ENCODE assay signal across 1 fruit fly cellular context in the genomic region with DNA sequence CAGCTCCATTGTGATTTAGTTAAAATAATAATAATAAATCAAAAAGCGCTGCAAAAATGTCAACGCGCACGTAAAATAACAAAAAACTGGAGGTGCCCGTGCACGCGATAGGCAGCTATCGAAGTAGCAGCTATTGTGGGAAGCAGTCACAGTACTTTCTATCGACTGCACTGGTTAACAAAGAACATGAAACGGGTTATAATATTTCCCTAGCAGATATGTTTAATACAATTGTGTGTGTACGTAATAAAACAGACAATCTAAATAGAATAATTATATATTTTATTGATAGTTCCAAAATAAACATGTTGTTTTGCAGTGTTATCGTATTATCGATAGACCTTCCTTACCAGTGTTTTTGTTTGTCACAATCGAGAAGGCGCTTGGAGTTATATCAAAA.
TF ChIP-seq lines count a peak whose summit lies in the region.

A gene (minus strand): TSS at position 67 of the 400 bp plus-strand sequence.
A gene (plus strand): TSS at position 171 of the 400 bp plus-strand sequence.

TF ChIP-seq in whole organism, embryonic, 481 proteins besides CTCF, POLR2A, EP300 and RAD21 (continued from another document and continues in another):
- no peak for TF ChIP-seq CG8765 (GFP tag; IDR thresholded peaks at IDR 0.05; lab: Robert Waterston, UW)
- peak in 1 of 2 experiments; percentile 2 for TF ChIP-seq Hr51 (GFP tag; optimal IDR thresholded peaks at IDR 0.05; lab: Kevin White, UChicago)
- no peak for TF ChIP-seq CG4404 (GFP tag; IDR thresholded peaks at IDR 0.05; lab: Robert Waterston, UW)
- TF ChIP-seq CG17568 (GFP tag; optimal IDR thresholded peaks at IDR 0.05; lab: Kevin White, UChicago): no peak
- TF ChIP-seq CG13775 (GFP tag; optimal IDR thresholded peaks at IDR 0.05; lab: Kevin White, UChicago): peak; percentile 6
- peak; percentile 93 for TF ChIP-seq CG34224 (GFP tag; IDR thresholded peaks at IDR 0.05; lab: Robert Waterston, UW; ENCODE audit: partially characterized antibody)
- no peak for TF ChIP-seq BtbVII (GFP tag; optimal IDR thresholded peaks at IDR 0.05; lab: Kevin White, UChicago)
- no peak for TF ChIP-seq CG16815 (GFP tag; optimal IDR thresholded peaks at IDR 0.05; lab: Kevin White, UChicago)
- TF ChIP-seq Taf1 (GFP tag; IDR thresholded peaks at IDR 0.05; lab: Robert Waterston, UW): no peak
- TF ChIP-seq CG18764 (GFP tag; optimal IDR thresholded peaks at IDR 0.05; lab: Kevin White, UChicago): no peak
- TF ChIP-seq Chrac-16 (GFP tag; optimal IDR thresholded peaks at IDR 0.05; lab: Kevin White, UChicago): peak; percentile 26
- peak; percentile 50; the same call in 1 of the 3 replicates for TF ChIP-seq CG2889 (GFP tag; IDR thresholded peaks at IDR 0.05; lab: Robert Waterston, UW)
- TF ChIP-seq Hand (GFP tag; optimal IDR thresholded peaks at IDR 0.05; lab: Kevin White, UChicago): no peak
- TF ChIP-seq trh (GFP tag; optimal IDR thresholded peaks at IDR 0.05; lab: Kevin White, UChicago): no peak
- no peak for TF ChIP-seq Lhr (GFP tag; optimal IDR thresholded peaks at IDR 0.05; lab: Kevin White, UChicago)
- TF ChIP-seq CG3995 (GFP tag; optimal IDR thresholded peaks at IDR 0.05; lab: Kevin White, UChicago): peak; percentile 99
- TF ChIP-seq Stat92E (GFP tag; optimal IDR thresholded peaks at IDR 0.05; lab: Kevin White, UChicago): no peak
- TF ChIP-seq PHDP (tag; optimal IDR thresholded peaks at IDR 0.05; lab: Kevin White, UChicago): peak; percentile 30
- TF ChIP-seq gce (GFP tag; IDR thresholded peaks at IDR 0.05; lab: Robert Waterston, UW): no peak
- peak in 1 of 2 experiments; percentile 54 for TF ChIP-seq dpn (GFP tag; optimal IDR thresholded peaks at IDR 0.05; lab: Kevin White, UChicago)
- TF ChIP-seq da (GFP tag; optimal IDR thresholded peaks at IDR 0.05; lab: Kevin White, UChicago): no peak
- no peak for TF ChIP-seq Fer2 (tag; optimal IDR thresholded peaks at IDR 0.05; lab: Kevin White, UChicago)
- TF ChIP-seq CG13287 (GFP tag; IDR thresholded peaks at IDR 0.05; lab: Robert Waterston, UW; ENCODE audit: partially characterized antibody): peak; percentile 96
- peak; percentile 21 for TF ChIP-seq CG12299 (tag; optimal IDR thresholded peaks at IDR 0.05; lab: Kevin White, UChicago)
- TF ChIP-seq CG7745 (tag; optimal IDR thresholded peaks at IDR 0.05; lab: Kevin White, UChicago): no peak
- TF ChIP-seq luna (GFP tag; optimal IDR thresholded peaks at IDR 0.05; lab: Kevin White, UChicago): no peak
- no peak for TF ChIP-seq CG9609 (GFP tag; optimal IDR thresholded peaks at IDR 0.05; lab: Kevin White, UChicago)
- no peak for TF ChIP-seq cg (GFP tag; optimal IDR thresholded peaks at IDR 0.05; lab: Kevin White, UChicago)
- peak; percentile 17; the same call in 1 of the 2 replicates for TF ChIP-seq CG10366 (GFP tag; IDR thresholded peaks at IDR 0.05; lab: Robert Waterston, UW)
- TF ChIP-seq CG13894 (tag; optimal IDR thresholded peaks at IDR 0.05; lab: Kevin White, UChicago): no peak
- TF ChIP-seq CG9727 (GFP tag; optimal IDR thresholded peaks at IDR 0.05; lab: Kevin White, UChicago): peak; percentile 38
- no peak for TF ChIP-seq E2f1 (GFP tag; IDR thresholded peaks at IDR 0.05; lab: Robert Waterston, UW)
- peak; percentile 35 for TF ChIP-seq CG18262 (tag; optimal IDR thresholded peaks at IDR 0.05; lab: Kevin White, UChicago)
- no peak for TF ChIP-seq CG8281 (tag; optimal IDR thresholded peaks at IDR 0.05; lab: Kevin White, UChicago)
- no peak for TF ChIP-seq ash1 (GFP tag; optimal IDR thresholded peaks at IDR 0.05; lab: Kevin White, UChicago)
- TF ChIP-seq Dll (GFP tag; IDR thresholded peaks at IDR 0.05; lab: Robert Waterston, UW; ENCODE audit: partially characterized antibody): peak; percentile 91
- no peak for TF ChIP-seq Dfd (GFP tag; optimal IDR thresholded peaks at IDR 0.05; lab: Kevin White, UChicago)
- TF ChIP-seq CG34376 (GFP tag; optimal IDR thresholded peaks at IDR 0.05; lab: Kevin White, UChicago): no peak
- no peak for TF ChIP-seq CHES-1-like (GFP tag; optimal IDR thresholded peaks at IDR 0.05; lab: Kevin White, UChicago)
- no peak for TF ChIP-seq CG31365 (tag; optimal IDR thresholded peaks at IDR 0.05; lab: Kevin White, UChicago)
- no peak for TF ChIP-seq sqz (GFP tag; optimal IDR thresholded peaks at IDR 0.05; lab: Kevin White, UChicago)
- TF ChIP-seq Fer3 (tag; optimal IDR thresholded peaks at IDR 0.05; lab: Kevin White, UChicago): no peak
- no peak for TF ChIP-seq pb (GFP tag; optimal IDR thresholded peaks at IDR 0.05; lab: Kevin White, UChicago)
- no peak for TF ChIP-seq aop (GFP tag; IDR thresholded peaks at IDR 0.05; lab: Robert Waterston, UW)
- TF ChIP-seq org-1 (GFP tag; optimal IDR thresholded peaks at IDR 0.05; lab: Kevin White, UChicago): no peak
- peak; percentile 2 for TF ChIP-seq CG8290 (GFP tag; optimal IDR thresholded peaks at IDR 0.05; lab: Kevin White, UChicago)
- TF ChIP-seq CG8290 (tag; optimal IDR thresholded peaks at IDR 0.05; lab: Kevin White, UChicago): no peak
- no peak for TF ChIP-seq dan (GFP tag; IDR thresholded peaks at IDR 0.05; lab: Robert Waterston, UW)
- no peak for TF ChIP-seq eve (GFP tag; optimal IDR thresholded peaks at IDR 0.05; lab: Kevin White, UChicago)
- TF ChIP-seq CG8924 (tag; optimal IDR thresholded peaks at IDR 0.05; lab: Kevin White, UChicago): peak; percentile 39
- TF ChIP-seq CG10267 (tag; optimal IDR thresholded peaks at IDR 0.05; lab: Kevin White, UChicago): peak; percentile 47
- TF ChIP-seq zen2 (GFP tag; IDR thresholded peaks at IDR 0.05; lab: Robert Waterston, UW; ENCODE audit: partially characterized antibody): peak; percentile 89
- TF ChIP-seq nau (GFP tag; optimal IDR thresholded peaks at IDR 0.05; lab: Kevin White, UChicago): no peak
- no peak for TF ChIP-seq jing (GFP tag; optimal IDR thresholded peaks at IDR 0.05; lab: Kevin White, UChicago)
- TF ChIP-seq TFAM (GFP tag; optimal IDR thresholded peaks at IDR 0.05; lab: Kevin White, UChicago): no peak
- TF ChIP-seq CG30020 (tag; optimal IDR thresholded peaks at IDR 0.05; lab: Kevin White, UChicago): peak; percentile 51
- no peak for TF ChIP-seq slp2 (GFP tag; optimal IDR thresholded peaks at IDR 0.05; lab: Kevin White, UChicago)
- TF ChIP-seq CG11456 (GFP tag; IDR thresholded peaks at IDR 0.05; lab: Robert Waterston, UW): no peak; the same call in 2 of the 3 replicates
- peak; percentile 53 for TF ChIP-seq CoRest (tag; optimal IDR thresholded peaks at IDR 0.05; lab: Kevin White, UChicago)
- peak; percentile 74; the same call in 2 of the 3 replicates for TF ChIP-seq mld (GFP tag; IDR thresholded peaks at IDR 0.05; lab: Robert Waterston, UW; ENCODE audit: partially characterized antibody)
- TF ChIP-seq shn (GFP tag; optimal IDR thresholded peaks at IDR 0.05; lab: Kevin White, UChicago): no peak
- TF ChIP-seq CG14860 (GFP tag; IDR thresholded peaks at IDR 0.05; lab: Robert Waterston, UW; ENCODE audit: partially characterized antibody): peak; percentile 92
- TF ChIP-seq B-H2 (GFP tag; optimal IDR thresholded peaks at IDR 0.05; lab: Kevin White, UChicago): no peak
- no peak for TF ChIP-seq CG11085 (GFP tag; IDR thresholded peaks at IDR 0.05; lab: Robert Waterston, UW)
- TF ChIP-seq cas (GFP tag; IDR thresholded peaks at IDR 0.05; lab: Robert Waterston, UW): no peak
- TF ChIP-seq CG15696 (tag; optimal IDR thresholded peaks at IDR 0.05; lab: Kevin White, UChicago): no peak
- TF ChIP-seq tx (GFP tag; optimal IDR thresholded peaks at IDR 0.05; lab: Kevin White, UChicago): no peak
- peak; percentile 97 for TF ChIP-seq nerfin-2 (GFP tag; IDR thresholded peaks at IDR 0.05; lab: Robert Waterston, UW; ENCODE audit: partially characterized antibody)
- no peak for TF ChIP-seq ase (GFP tag; IDR thresholded peaks at IDR 0.05; lab: Robert Waterston, UW)
- TF ChIP-seq seq (GFP tag; IDR thresholded peaks at IDR 0.05; lab: Robert Waterston, UW): no peak
- no peak for TF ChIP-seq Atf6 (GFP tag; IDR thresholded peaks at IDR 0.05; lab: Robert Waterston, UW)
- TF ChIP-seq CG33213 (GFP tag; optimal IDR thresholded peaks at IDR 0.05; lab: Kevin White, UChicago): no peak
- TF ChIP-seq Hey (tag; optimal IDR thresholded peaks at IDR 0.05; lab: Kevin White, UChicago): no peak
- TF ChIP-seq wek (GFP tag; optimal IDR thresholded peaks at IDR 0.05; lab: Kevin White, UChicago): no peak
- TF ChIP-seq en (GFP tag; optimal IDR thresholded peaks at IDR 0.05; lab: Kevin White, UChicago): no peak
- TF ChIP-seq CG14050 (GFP tag; IDR thresholded peaks at IDR 0.05; lab: Robert Waterston, UW): peak; percentile 28; the same call in 1 of the 3 replicates
- TF ChIP-seq sug (tag; optimal IDR thresholded peaks at IDR 0.05; lab: Kevin White, UChicago): peak; percentile 30
- TF ChIP-seq Sry-δ (GFP tag; optimal IDR thresholded peaks at IDR 0.05; lab: Kevin White, UChicago): peak; percentile 70
- TF ChIP-seq ci (GFP tag; IDR thresholded peaks at IDR 0.05; lab: Robert Waterston, UW): peak; percentile 50; the same call in 1 of the 3 replicates
- TF ChIP-seq CG13296 (GFP tag; optimal IDR thresholded peaks at IDR 0.05; lab: Kevin White, UChicago): no peak
- TF ChIP-seq CG34422 (GFP tag; IDR thresholded peaks at IDR 0.05; lab: Robert Waterston, UW): peak; percentile 64; the same call in 2 of the 3 replicates
- TF ChIP-seq CG7357 (GFP tag; IDR thresholded peaks at IDR 0.05; lab: Robert Waterston, UW): no peak
- no peak for TF ChIP-seq Hr78 (GFP tag; optimal IDR thresholded peaks at IDR 0.05; lab: Kevin White, UChicago)
- no peak for TF ChIP-seq CG6765 (GFP tag; optimal IDR thresholded peaks at IDR 0.05; lab: Kevin White, UChicago)
- peak; percentile 69 for TF ChIP-seq CG12659 (GFP tag; optimal IDR thresholded peaks at IDR 0.05; lab: Kevin White, UChicago)
- no peak for TF ChIP-seq CG1792 (GFP tag; optimal IDR thresholded peaks at IDR 0.05; lab: Kevin White, UChicago)
- no peak for TF ChIP-seq Trl (optimal IDR thresholded peaks at IDR 0.05; lab: Kevin White, UChicago)
- TF ChIP-seq Trl (GFP tag; optimal IDR thresholded peaks at IDR 0.05; lab: Kevin White, UChicago): no peak
- TF ChIP-seq ttk (GFP tag; IDR thresholded peaks at IDR 0.05; lab: Robert Waterston, UW): no peak
- TF ChIP-seq psq (GFP tag; optimal IDR thresholded peaks at IDR 0.05; lab: Kevin White, UChicago): no peak
- no peak for TF ChIP-seq ems (GFP tag; optimal IDR thresholded peaks at IDR 0.05; lab: Kevin White, UChicago)
- no peak for TF ChIP-seq Ravus (GFP tag; IDR thresholded peaks at IDR 0.05; lab: Robert Waterston, UW)
- TF ChIP-seq CG13624 (GFP tag; optimal IDR thresholded peaks at IDR 0.05; lab: Kevin White, UChicago): no peak
- TF ChIP-seq CG8944 (GFP tag; optimal IDR thresholded peaks at IDR 0.05; lab: Kevin White, UChicago): no peak
- TF ChIP-seq fd64A (GFP tag; optimal IDR thresholded peaks at IDR 0.05; lab: Kevin White, UChicago): no peak
- TF ChIP-seq Six4 (GFP tag; optimal IDR thresholded peaks at IDR 0.05; lab: Kevin White, UChicago): no peak
- no peak for TF ChIP-seq eyg (GFP tag; optimal IDR thresholded peaks at IDR 0.05; lab: Kevin White, UChicago)
- TF ChIP-seq HLH54F (GFP tag; optimal IDR thresholded peaks at IDR 0.05; lab: Kevin White, UChicago): no peak
- TF ChIP-seq CG7556 (GFP tag; optimal IDR thresholded peaks at IDR 0.05; lab: Kevin White, UChicago): no peak
- TF ChIP-seq gcm2 (GFP tag; optimal IDR thresholded peaks at IDR 0.05; lab: Kevin White, UChicago): no peak
- TF ChIP-seq H2.0 (GFP tag; IDR thresholded peaks at IDR 0.05; lab: Robert Waterston, UW): no peak
- TF ChIP-seq CG10543 (GFP tag; optimal IDR thresholded peaks at IDR 0.05; lab: Kevin White, UChicago): no peak
- peak; percentile 63 for TF ChIP-seq CG17829 (tag; optimal IDR thresholded peaks at IDR 0.05; lab: Kevin White, UChicago)
- peak; percentile 61 for TF ChIP-seq Max (GFP tag; optimal IDR thresholded peaks at IDR 0.05; lab: Kevin White, UChicago)
- peak; percentile 83 for TF ChIP-seq ato (GFP tag; IDR thresholded peaks at IDR 0.05; lab: Robert Waterston, UW; ENCODE audit: partially characterized antibody)
- no peak for TF ChIP-seq CG15011 (GFP tag; optimal IDR thresholded peaks at IDR 0.05; lab: Kevin White, UChicago)
- TF ChIP-seq CG12391 (tag; optimal IDR thresholded peaks at IDR 0.05; lab: Kevin White, UChicago): peak; percentile 63
- no peak for TF ChIP-seq Oli (tag; optimal IDR thresholded peaks at IDR 0.05; lab: Kevin White, UChicago)
- no peak for TF ChIP-seq sim (GFP tag; IDR thresholded peaks at IDR 0.05; lab: Robert Waterston, UW)
- TF ChIP-seq CrebB (tag; optimal IDR thresholded peaks at IDR 0.05; lab: Kevin White, UChicago): no peak
- no peak for TF ChIP-seq Myb (GFP tag; optimal IDR thresholded peaks at IDR 0.05; lab: Kevin White, UChicago)
- peak; percentile 49 for TF ChIP-seq E2f2 (GFP tag; IDR thresholded peaks at IDR 0.05; lab: Robert Waterston, UW)
- no peak for TF ChIP-seq CG43689 (GFP tag; IDR thresholded peaks at IDR 0.05; lab: Robert Waterston, UW)
- no peak for TF ChIP-seq abd-A (tag; optimal IDR thresholded peaks at IDR 0.05; lab: Kevin White, UChicago)
- peak; percentile 91 for TF ChIP-seq knrl (GFP tag; IDR thresholded peaks at IDR 0.05; lab: Robert Waterston, UW; ENCODE audit: partially characterized antibody)
- no peak for TF ChIP-seq HLH3B (GFP tag; IDR thresholded peaks at IDR 0.05; lab: Robert Waterston, UW)
- no peak for TF ChIP-seq CG17612 (GFP tag; IDR thresholded peaks at IDR 0.05; lab: Robert Waterston, UW)
- TF ChIP-seq chinmo (GFP tag; IDR thresholded peaks at IDR 0.05; lab: Robert Waterston, UW; ENCODE audit: partially characterized antibody): peak; percentile 86; the same call in 2 of the 4 replicates
- peak; percentile 81 for TF ChIP-seq row (GFP tag; IDR thresholded peaks at IDR 0.05; lab: Robert Waterston, UW)
- no peak for TF ChIP-seq crc (GFP tag; optimal IDR thresholded peaks at IDR 0.05; lab: Kevin White, UChicago)
- no peak for TF ChIP-seq CG12942 (GFP tag; optimal IDR thresholded peaks at IDR 0.05; lab: Kevin White, UChicago)
- no peak for TF ChIP-seq ac (GFP tag; optimal IDR thresholded peaks at IDR 0.05; lab: Kevin White, UChicago)
- no peak for TF ChIP-seq CG5180 (GFP tag; optimal IDR thresholded peaks at IDR 0.05; lab: Kevin White, UChicago)
- peak; percentile 83 for TF ChIP-seq YL-1 (GFP tag; optimal IDR thresholded peaks at IDR 0.05; lab: Kevin White, UChicago)
- no peak for TF ChIP-seq Asciz (GFP tag; optimal IDR thresholded peaks at IDR 0.05; lab: Kevin White, UChicago)
- peak; percentile 84 for TF ChIP-seq CG42726 (GFP tag; IDR thresholded peaks at IDR 0.05; lab: Robert Waterston, UW; ENCODE audit: partially characterized antibody)
- no peak for TF ChIP-seq tgo (GFP tag; IDR thresholded peaks at IDR 0.05; lab: Robert Waterston, UW)
- TF ChIP-seq Ets97D (GFP tag; optimal IDR thresholded peaks at IDR 0.05; lab: Kevin White, UChicago): peak; percentile 26
- no peak for TF ChIP-seq Vsx1 (GFP tag; optimal IDR thresholded peaks at IDR 0.05; lab: Kevin White, UChicago)
